Worm (Caenorhabditis elegans) whole organism, young adult: ENCODE results near the gene sri-69.

Experiments used
- B0035.1 ChIP-seq: sonication (generic microtip); optimal IDR thresholded peaks from 2 replicates; lab custom pipeline; 2016; ENCODE audit warnings: missing genetic modification characterization, mild to moderate bottlenecking, missing compliant biosample characterization, missing genotype, missing genetic modification reagents
- C06A6.2 ChIP-seq: fragments of 200-800 bp; sonication (Bioruptor generic); conservative IDR thresholded peaks from 2 replicates; pipeline ENCODE4 v1.3.6; 2022; ENCODE audit warnings: missing genetic modification characterization, missing compliant biosample characterization
- F10E7.11 ChIP-seq: sonication (generic microtip); optimal IDR thresholded peaks from 2 replicates; lab custom pipeline; 2017; ENCODE audit warnings: mild to moderate bottlenecking, missing genetic modification characterization, moderate library complexity, missing compliant biosample characterization
- F37B4.10 ChIP-seq: fragments of 200-800 bp; sonication (Bioruptor generic); IDR thresholded peaks from 2 replicates; pipeline ENCODE4 v1.3.6; 2022; ENCODE audit warnings: missing genetic modification characterization, missing compliant biosample characterization
- F52B5.7 ChIP-seq: sonication (generic microtip); optimal IDR thresholded peaks from 2 replicates; lab custom pipeline; 2016; ENCODE audit warnings: mild to moderate bottlenecking, missing genetic modification characterization, missing compliant biosample characterization
- F57A8.1 ChIP-seq: fragments of 200-800 bp; sonication (Bioruptor generic); optimal IDR thresholded peaks from 2 replicates; lab custom pipeline; 2018; ENCODE audit warnings: mild to moderate bottlenecking, missing genetic modification characterization, moderate library complexity, missing compliant biosample characterization
- T26A5.8 ChIP-seq: sonication (generic microtip); optimal IDR thresholded peaks from 2 replicates; lab custom pipeline; 2016; ENCODE audit warnings: missing genetic modification characterization, missing compliant biosample characterization
- Y67H2A.10 ChIP-seq: fragments of 200-800 bp; sonication (Bioruptor generic); conservative IDR thresholded peaks from 2 replicates; pipeline ENCODE4 v1.3.6; 2022; ENCODE audit warnings: missing genetic modification reagents, missing genetic modification characterization, missing compliant biosample characterization
- Y79H2A.3 ChIP-seq: fragments of 200-800 bp; sonication (Bioruptor generic); conservative IDR thresholded peaks from 2 replicates; pipeline ENCODE4 v1.3.6; 2022; ENCODE audit warnings: missing genetic modification reagents, missing genetic modification characterization, missing compliant biosample characterization
- Y95B8A.8 ChIP-seq: fragments of 200-800 bp; sonication (Bioruptor generic); IDR thresholded peaks from 2 replicates; pipeline ENCODE4 v1.3.6; 2022; ENCODE audit warnings: missing genetic modification reagents, missing genetic modification characterization, missing compliant biosample characterization
- ZK185.1 ChIP-seq: sonication (generic microtip); optimal IDR thresholded peaks from 2 replicates; lab custom pipeline; 2016; ENCODE audit warnings: mild to moderate bottlenecking, missing genetic modification characterization, missing compliant biosample characterization; ENCODE audit not compliant: poor library complexity, severe bottlenecking
- aptf-2 ChIP-seq: fragments of 200-800 bp; sonication (Bioruptor generic); conservative IDR thresholded peaks from 2 replicates; pipeline ENCODE4 v1.3.6; 2022; ENCODE audit warnings: missing genetic modification reagents, missing genetic modification characterization, missing compliant biosample characterization
- attf-3 ChIP-seq: fragments of 200-800 bp; sonication (Bioruptor generic); conservative IDR thresholded peaks from 2 replicates; pipeline ENCODE4 v1.3.6; 2022; ENCODE audit warnings: missing genetic modification reagents, missing genetic modification characterization, missing compliant biosample characterization
- attf-6 ChIP-seq: fragments of 200-800 bp; sonication (Bioruptor generic); IDR thresholded peaks from 2 replicates; pipeline ENCODE4 v1.3.6; 2022; ENCODE audit warnings: missing genetic modification reagents, missing genetic modification characterization, missing compliant biosample characterization
- cebp-1 ChIP-seq, 2 experiments: fragments of 200-800 bp in 1 of 2; sonication (Bioruptor generic) in 1 of 2; sonication (generic microtip) in 1 of 2; IDR thresholded peaks in 1 of 2; optimal IDR thresholded peaks in 1 of 2; 2 replicates each; pipeline versions ENCODE4 v1.3.6 to Lab custom; 2017 to 2022; ENCODE audit warnings: missing compliant biosample characterization in 2 of 2, missing genetic modification characterization in 2 of 2, mild to moderate bottlenecking in 1 of 2, missing genetic modification reagents in 1 of 2, moderate library complexity in 1 of 2
- cebp-2 ChIP-seq: fragments of 200-800 bp; sonication (Bioruptor generic); IDR thresholded peaks from 2 replicates; pipeline ENCODE4 v1.3.6; 2022; ENCODE audit warnings: missing genetic modification characterization, missing compliant biosample characterization
- ceh-100 ChIP-seq: fragments of 200-800 bp; sonication (Bioruptor generic); IDR thresholded peaks from 2 replicates; pipeline ENCODE4 v1.3.6; 2022; ENCODE audit warnings: missing genetic modification reagents, missing genetic modification characterization, missing compliant biosample characterization
- dpff-1 ChIP-seq: sonication (generic microtip); optimal IDR thresholded peaks from 2 replicates; lab custom pipeline; 2017; ENCODE audit warnings: mild to moderate bottlenecking, missing genetic modification characterization, missing compliant biosample characterization
- dpl-1 ChIP-seq: fragments of 150-350 bp; optimal IDR thresholded peaks from 2 replicates; lab custom pipeline; 2014; ENCODE audit warnings: missing biosample characterization, missing genetic modification reagents, missing genetic modification characterization
- efl-1 ChIP-seq: fragments of 150-350 bp; optimal IDR thresholded peaks from 2 replicates; lab custom pipeline; 2014; ENCODE audit warnings: missing biosample characterization, missing genetic modification reagents, missing genetic modification characterization
- egl-18 ChIP-seq: fragments of 200-800 bp; sonication (Bioruptor generic); IDR thresholded peaks from 2 replicates; pipeline ENCODE4 v1.3.6; 2022; ENCODE audit warnings: missing genetic modification reagents, missing genetic modification characterization, missing compliant biosample characterization
- him-1 ChIP-seq: sonication (generic microtip); optimal IDR thresholded peaks from 2 replicates; lab custom pipeline; 2016; ENCODE audit warnings: missing genotype, missing genetic modification reagents, missing genetic modification characterization, missing compliant biosample characterization
- hlh-26 ChIP-seq: fragments of 200-800 bp; sonication (Bioruptor generic); conservative IDR thresholded peaks from 2 replicates; pipeline ENCODE4 v1.3.6; 2022; ENCODE audit warnings: missing genetic modification reagents, missing genetic modification characterization, missing compliant biosample characterization
- lin-26 ChIP-seq: fragments of 200-800 bp; sonication (Bioruptor generic); IDR thresholded peaks from 2 replicates; pipeline ENCODE4 v1.3.6; 2022; ENCODE audit warnings: missing genetic modification reagents, missing genetic modification characterization, missing compliant biosample characterization
- lin-40 ChIP-seq: sonication (generic microtip); optimal IDR thresholded peaks from 2 replicates; lab custom pipeline; 2016; ENCODE audit warnings: missing genetic modification characterization, mild to moderate bottlenecking, missing compliant biosample characterization, missing genotype, missing genetic modification reagents
- lin-54 ChIP-seq: fragments of 200-800 bp; sonication (Bioruptor generic); optimal IDR thresholded peaks from 2 replicates; lab custom pipeline; 2018; ENCODE audit warnings: mild to moderate bottlenecking, missing genetic modification characterization, missing compliant biosample characterization
- mcd-1 ChIP-seq: fragments of 200-800 bp; sonication (Bioruptor generic); IDR thresholded peaks from 2 replicates; pipeline ENCODE4 v1.3.6; 2022; ENCODE audit warnings: missing genetic modification reagents, missing genetic modification characterization, missing compliant biosample characterization
- mxl-1 ChIP-seq: sonication (generic microtip); optimal IDR thresholded peaks from 2 replicates; lab custom pipeline; 2016; ENCODE audit warnings: missing genetic modification characterization, missing compliant biosample characterization
- nfya-1 ChIP-seq: sonication (generic microtip); optimal IDR thresholded peaks from 2 replicates; lab custom pipeline; 2017; ENCODE audit warnings: antibody characterized with exemption, missing compliant biosample characterization, missing genetic modification characterization, borderline replicate concordance; ENCODE audit not compliant: insufficient read depth
- nhr-120 ChIP-seq: fragments of 200-800 bp; sonication (Bioruptor generic); IDR thresholded peaks from 2 replicates; pipeline ENCODE4 v1.3.6; 2022; ENCODE audit warnings: missing genetic modification characterization, missing compliant biosample characterization
- nhr-90 ChIP-seq: sonication (generic microtip); optimal IDR thresholded peaks from 2 replicates; lab custom pipeline; 2016; ENCODE audit warnings: missing genotype, mild to moderate bottlenecking, missing genetic modification characterization, missing compliant biosample characterization
- pbrm-1 ChIP-seq: fragments of 200-800 bp; sonication (Bioruptor generic); IDR thresholded peaks from 2 replicates; pipeline ENCODE4 v1.3.6; 2022; ENCODE audit warnings: missing genetic modification reagents, missing genetic modification characterization, missing compliant biosample characterization
- repo-1 ChIP-seq: sonication (generic microtip); optimal IDR thresholded peaks from 2 replicates; lab custom pipeline; 2017; ENCODE audit warnings: mild to moderate bottlenecking, missing genetic modification characterization, missing compliant biosample characterization
- sdz-38 ChIP-seq: sonication (generic microtip); optimal IDR thresholded peaks from 2 replicates; lab custom pipeline; 2016; ENCODE audit warnings: missing genotype, missing genetic modification characterization, missing compliant biosample characterization
- sea-2 ChIP-seq: fragments of 200-800 bp; sonication (Bioruptor generic); IDR thresholded peaks from 2 replicates; pipeline ENCODE4 v1.3.6; 2022; ENCODE audit warnings: missing genetic modification characterization, missing compliant biosample characterization
- snpc-1.1 ChIP-seq: sonication (generic microtip); optimal IDR thresholded peaks from 2 replicates; lab custom pipeline; 2017; ENCODE audit warnings: missing genetic modification characterization, mild to moderate bottlenecking, missing compliant biosample characterization, antibody characterized with exemption, moderate library complexity, missing genotype, missing genetic modification reagents; ENCODE audit not compliant: insufficient read depth
- snpc-3.4 ChIP-seq: sonication (generic microtip); optimal IDR thresholded peaks from 2 replicates; lab custom pipeline; 2017; ENCODE audit warnings: missing genetic modification characterization, mild to moderate bottlenecking, missing compliant biosample characterization, antibody characterized with exemption, moderate library complexity, missing genotype, missing genetic modification reagents
- snpc-4 ChIP-seq, 5 experiments: fragments of 150-350 bp in 1 of 5; sonication (generic microtip) in 4 of 5; optimal IDR thresholded peaks; 2 replicates each; lab custom pipeline; 2014 to 2018; ENCODE audit warnings: missing genetic modification characterization in 5 of 5, missing biosample characterization in 3 of 5, antibody characterized with exemption in 2 of 5, mild to moderate bottlenecking in 2 of 5, missing compliant biosample characterization in 2 of 5, missing genotype in 2 of 5, moderate library complexity in 2 of 5, missing genetic modification reagents in 1 of 5
- sptf-2 ChIP-seq: fragments of 200-800 bp; sonication (Bioruptor generic); optimal IDR thresholded peaks from 2 replicates; lab custom pipeline; 2018; ENCODE audit warnings: mild to moderate bottlenecking, missing genetic modification characterization, missing compliant biosample characterization
- tbp1 ChIP-seq: fragments of 200-800 bp; sonication (Bioruptor generic); optimal IDR thresholded peaks from 2 replicates; lab custom pipeline; 2018; ENCODE audit warnings: mild to moderate bottlenecking, missing genetic modification characterization, missing compliant biosample characterization
- unc-130 ChIP-seq: sonication (generic microtip); optimal IDR thresholded peaks from 2 replicates; lab custom pipeline; 2016; ENCODE audit warnings: missing genetic modification reagents, missing genetic modification characterization, missing compliant biosample characterization
- unc-62 ChIP-seq: fragments of 150-350 bp; optimal IDR thresholded peaks from 2 replicates; lab custom pipeline; 2014; ENCODE audit warnings: missing biosample characterization, missing genetic modification reagents, missing genetic modification characterization

sri-69 gene

DNA sequence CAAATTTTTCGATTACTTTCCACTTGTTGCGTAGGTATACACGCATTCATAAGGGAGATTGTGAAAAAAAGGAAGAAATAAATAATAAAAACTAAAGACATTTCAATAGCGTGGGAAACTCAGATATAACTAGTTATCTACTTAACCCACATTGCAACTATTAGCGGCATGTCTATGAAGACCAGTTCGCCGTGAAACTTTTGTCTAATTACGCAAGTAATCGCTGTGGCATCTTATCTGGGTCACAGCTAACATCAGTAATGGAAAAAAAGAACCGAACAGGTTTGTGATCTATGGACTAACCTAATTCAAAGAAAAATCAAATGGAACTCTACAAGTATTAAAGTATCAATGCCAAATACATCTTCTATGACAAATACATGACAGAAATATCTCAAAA is 5.0 kb upstream of the sri-69 start, which contains the start of gene clec-241:
clec-241 (minus strand) TSS at position 101 of the 400 bp plus-strand sequence.
- TF ChIP-seq ceh-100 (GFP tag; lab: Robert Waterston, UW) (no peak), Y67H2A.10 (GFP tag; lab: Robert Waterston, UW) (no peak), F57A8.1 (GFP tag; lab: Kevin White, UChicago) (no peak), sptf-2 (GFP tag; lab: Kevin White, UChicago) (no peak), mxl-1 (tag; lab: Kevin White, UChicago) (no peak), dpl-1 (no peak), attf-3 (GFP tag; lab: Robert Waterston, UW) (no peak)

DNA sequence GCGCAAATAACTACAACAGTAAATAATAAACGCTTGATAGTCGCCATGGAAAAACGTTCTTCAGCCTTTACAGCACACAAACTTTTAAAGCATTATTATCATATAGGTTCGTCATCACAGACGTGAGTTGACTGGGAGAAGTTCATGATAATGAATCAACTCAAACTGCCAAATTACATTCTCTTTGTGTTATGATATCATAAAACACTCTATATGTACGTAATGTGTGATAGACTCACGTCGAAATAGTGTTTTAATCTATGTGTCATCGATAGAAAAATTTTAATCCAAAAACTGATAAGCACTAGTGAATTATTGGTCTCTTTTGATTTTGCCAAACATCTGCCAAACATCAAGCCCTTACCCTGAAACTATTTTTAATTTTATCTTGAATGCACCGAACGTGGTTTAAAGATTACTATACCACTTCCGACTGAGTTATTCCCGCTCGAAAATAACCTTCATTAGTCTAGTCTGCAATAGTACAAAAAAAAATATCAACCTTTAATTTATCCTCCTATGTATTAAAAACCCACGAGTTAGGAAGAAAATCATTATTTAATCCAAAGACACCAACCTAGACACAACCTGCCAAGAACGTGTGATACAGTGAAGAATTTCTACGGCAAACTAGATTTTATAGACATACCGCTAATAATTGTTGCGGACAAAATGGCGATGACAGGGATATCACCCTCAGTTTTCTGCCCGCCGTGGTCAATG is 1.3 kb upstream of the sri-69 start, which contains the start of the genes clc-12 and clec-240:
clc-12 (minus strand) TSS at position 47 of the 723 bp plus-strand sequence.
clec-240 (plus strand) TSS at position 673 of the 723 bp plus-strand sequence.
- TF ChIP-seq cebp-1 (GFP tag; IDR thresholded peaks at IDR 0.05; lab: Robert Waterston, UW) (no peak), cebp-1 (tag; optimal IDR thresholded peaks at IDR 0.05; lab: Kevin White, UChicago) (no peak), snpc-4 (GFP tag; optimal IDR thresholded peaks at IDR 0.05; lab: Kevin White, UChicago) (no peak), snpc-4 (tag; optimal IDR thresholded peaks at IDR 0.05; lab: Kevin White, UChicago) (no peak), lin-40 (tag; lab: Kevin White, UChicago) (no peak), F52B5.7 (no peak), T26A5.8 (no peak), snpc-3.4 (tag; lab: Kevin White, UChicago) (no peak), F37B4.10 (GFP tag; lab: Robert Waterston, UW) (no peak), F10E7.11 (tag; lab: Kevin White, UChicago) (no peak), pbrm-1 (GFP tag; lab: Robert Waterston, UW) (no peak), egl-18 (GFP tag; lab: Robert Waterston, UW) (no peak), attf-6 (GFP tag; lab: Robert Waterston, UW) (no peak), nhr-90 (tag; lab: Kevin White, UChicago) (no peak), unc-130 (no peak), ceh-100 (GFP tag; lab: Robert Waterston, UW) (no peak), cebp-2 (GFP tag; lab: Robert Waterston, UW) (no peak), hlh-26 (GFP tag; lab: Robert Waterston, UW) (no peak)

DNA sequence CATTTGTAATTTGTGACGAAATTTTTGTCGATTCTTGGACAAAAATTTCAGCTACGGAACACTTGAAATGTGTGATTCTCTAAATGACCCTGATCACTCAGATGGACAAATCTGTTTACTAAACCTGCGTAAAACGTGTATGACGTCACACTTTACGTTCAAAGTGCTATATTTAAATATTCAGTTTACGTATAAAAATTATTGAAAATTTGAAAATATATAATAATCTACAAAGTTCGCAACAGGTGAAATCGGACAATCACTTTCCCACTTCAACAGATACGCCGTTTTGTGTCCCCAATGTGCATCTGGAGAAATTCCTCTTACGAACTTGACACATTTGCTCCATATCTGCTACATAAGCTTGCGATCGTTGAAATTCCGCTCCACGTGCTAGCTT is 3.0 kb downstream of the sri-69 start, which contains the start of gene srh-131:
srh-131 (plus strand) TSS at position 301 of the 400 bp plus-strand sequence.
- TF ChIP-seq snpc-1.1 (no peak), tbp1 (no peak), efl-1 (GFP tag; lab: Kevin White, UChicago) (no peak), ZK185.1 (tag; lab: Kevin White, UChicago) (no peak), nhr-120 (GFP tag; lab: Robert Waterston, UW) (no peak), nfya-1 (tag; lab: Kevin White, UChicago) (no peak), lin-54 (GFP tag; lab: Kevin White, UChicago) (no peak), B0035.1 (tag; lab: Kevin White, UChicago) (no peak), unc-62 (GFP tag; lab: Kevin White, UChicago) (no peak), T26A5.8 (no peak)

- TF ChIP-seq C06A6.2 (no peak), Y95B8A.8 (GFP tag; lab: Robert Waterston, UW) (no peak), sea-2 (no peak), him-1 (tag; lab: Kevin White, UChicago) (no peak), lin-26 (no peak), aptf-2 (no peak), unc-62 (GFP tag; lab: Kevin White, UChicago) (no peak), dpff-1 (tag; lab: Kevin White, UChicago) (no peak), T26A5.8 (no peak), mcd-1 (GFP tag; lab: Robert Waterston, UW) (no peak), Y79H2A.3 (GFP tag; lab: Robert Waterston, UW) (no peak), repo-1 (tag; lab: Kevin White, UChicago) (no peak), sptf-2 (GFP tag; lab: Kevin White, UChicago) (no peak), sdz-38 (tag; lab: Kevin White, UChicago) (no peak)
These were observed 7.0 kb downstream of the sri-69 start, which contains the start of gene sri-9 for ce11 chrV:17001167-17001566. Gene sri-9 (plus strand): TSS chrV:17001467.
